Fruit fly (Drosophila melanogaster): ENCODE results near the gene CG8159.

Gene CG8159

dm6 chr3R:8731597-8732263 is 5.1 kb downstream of the CG8159 start, which contains the start of the genes M1BP and CG8202 (continued):
- TF ChIP-seq brk (GFP tag; optimal IDR thresholded peaks at IDR 0.05) (no peak), Hr78 (GFP tag; optimal IDR thresholded peaks at IDR 0.05) (no peak), Myc (optimal IDR thresholded peaks at IDR 0.05) (peak; percentile 42), usp (GFP tag; optimal IDR thresholded peaks at IDR 0.05) (no peak), h (GFP tag; optimal IDR thresholded peaks at IDR 0.05) (peak; percentile 74), Hr83 (GFP tag; optimal IDR thresholded peaks at IDR 0.05; ENCODE audit: poor library complexity, severe bottlenecking) (peak; percentile 58), CrebA (GFP tag; optimal IDR thresholded peaks at IDR 0.05; ENCODE audit: borderline replicate concordance) (no peak), CG32264 (GFP tag; optimal IDR thresholded peaks at IDR 0.05) (no peak), Abd-B (GFP tag; optimal IDR thresholded peaks at IDR 0.05) (no peak), N (GFP tag; optimal IDR thresholded peaks at IDR 0.05) (no peak), rgr (GFP tag; optimal IDR thresholded peaks at IDR 0.05) (peak; percentile 86), tai (GFP tag; optimal IDR thresholded peaks at IDR 0.05) (no peak), dl (GFP tag; optimal IDR thresholded peaks at IDR 0.05; ENCODE audit: insufficient read depth in 1 of 2, partially characterized antibody in 2 of 2) (no peak), lola (GFP tag; optimal IDR thresholded peaks at IDR 0.05) (no peak), Hnf4 (GFP tag; optimal IDR thresholded peaks at IDR 0.05) (peak; percentile 70), Mio (GFP tag; optimal IDR thresholded peaks at IDR 0.05) (peak; percentile 44), pan (optimal IDR thresholded peaks at IDR 0.05) (no peak), OdsH (GFP tag; optimal IDR thresholded peaks at IDR 0.05) (peak; percentile 83)

DNA sequence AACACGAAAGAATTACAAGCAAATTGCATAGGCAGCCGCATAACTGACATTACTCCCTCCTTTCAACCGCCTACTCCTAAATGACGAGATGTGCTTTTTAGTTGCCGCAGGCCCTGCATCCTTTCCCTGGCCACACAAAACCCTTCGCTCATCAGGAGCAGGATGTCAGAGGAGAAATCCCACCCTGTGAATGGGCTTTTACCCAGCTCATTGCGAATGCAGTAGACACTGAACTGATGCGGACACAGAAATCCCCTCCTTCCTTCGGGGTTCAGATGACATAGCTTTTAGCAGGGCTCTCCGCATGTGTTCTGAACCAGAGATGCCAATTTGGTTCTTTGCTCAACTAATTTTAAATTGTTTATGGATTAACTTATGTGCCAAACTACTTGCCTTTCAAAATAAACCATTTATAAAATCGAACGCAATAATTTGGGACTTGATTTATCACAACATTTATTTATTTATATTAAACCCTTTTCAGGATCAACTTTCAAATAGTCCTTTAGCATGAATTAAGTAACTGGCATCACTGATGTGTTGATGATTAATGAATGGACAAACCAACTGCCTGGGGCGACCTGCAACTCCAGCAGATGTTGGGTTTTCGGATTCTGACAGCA is 12.6 kb downstream of the CG8159 start:
- TF ChIP-seq woc (GFP tag; optimal IDR thresholded peaks at IDR 0.05) (peak; percentile 36), fru (GFP tag; optimal IDR thresholded peaks at IDR 0.05) (peak; percentile 65), Sp1 (GFP tag; optimal IDR thresholded peaks at IDR 0.05) (peak; percentile 40), pan (optimal IDR thresholded peaks at IDR 0.05) (no peak), psq (GFP tag; optimal IDR thresholded peaks at IDR 0.05) (peak; percentile 10), HLH106 (tag; optimal IDR thresholded peaks at IDR 0.05) (peak; percentile 20), ey (GFP tag; optimal IDR thresholded peaks at IDR 0.05) (peak; percentile 1), rgr (GFP tag; optimal IDR thresholded peaks at IDR 0.05) (peak; percentile 42), foxo (GFP tag; optimal IDR thresholded peaks at IDR 0.05) (peak in 1 of 2 experiments; percentile 35), CrebA (GFP tag; optimal IDR thresholded peaks at IDR 0.05; ENCODE audit: borderline replicate concordance) (no peak), usp (GFP tag; optimal IDR thresholded peaks at IDR 0.05) (no peak), h (GFP tag; optimal IDR thresholded peaks at IDR 0.05) (peak; percentile 45), OdsH (GFP tag; optimal IDR thresholded peaks at IDR 0.05) (peak; percentile 25)

DNA sequence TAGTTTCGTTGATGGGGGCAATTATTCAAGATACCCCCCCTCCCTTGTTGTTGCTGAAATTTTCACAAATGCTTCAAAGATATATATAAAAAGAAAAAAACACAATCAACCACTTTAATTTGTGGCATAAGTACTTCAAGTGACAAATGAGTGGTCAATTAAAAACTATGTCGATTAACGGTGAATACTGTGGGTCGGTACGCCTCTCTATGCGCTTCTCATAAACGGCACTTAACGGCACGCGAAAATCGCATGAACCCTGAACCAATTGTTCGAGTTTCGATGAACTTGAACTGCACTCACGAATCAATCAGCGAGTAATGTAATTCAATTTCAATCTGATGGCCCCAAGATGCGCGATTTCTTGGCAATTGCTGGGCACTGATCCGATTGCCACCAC is 13.5 kb downstream of the CG8159 start:
- TF ChIP-seq Dfd (GFP tag; optimal IDR thresholded peaks at IDR 0.05) (no peak), brk (GFP tag; optimal IDR thresholded peaks at IDR 0.05) (no peak), Hnf4 (GFP tag; optimal IDR thresholded peaks at IDR 0.05) (no peak), N (GFP tag; optimal IDR thresholded peaks at IDR 0.05) (no peak), woc (GFP tag; optimal IDR thresholded peaks at IDR 0.05) (no peak), usp (GFP tag; optimal IDR thresholded peaks at IDR 0.05) (no peak), jim (GFP tag; optimal IDR thresholded peaks at IDR 0.05) (no peak), GATAd (GFP tag; optimal IDR thresholded peaks at IDR 0.05) (no peak), Abd-B (GFP tag; optimal IDR thresholded peaks at IDR 0.05) (no peak), ey (GFP tag; optimal IDR thresholded peaks at IDR 0.05) (no peak), Mio (GFP tag; optimal IDR thresholded peaks at IDR 0.05) (no peak), pan (optimal IDR thresholded peaks at IDR 0.05) (no peak), dsf (GFP tag; optimal IDR thresholded peaks at IDR 0.05; ENCODE audit: borderline replicate concordance) (no peak), fru (GFP tag; optimal IDR thresholded peaks at IDR 0.05) (no peak), tai (GFP tag; optimal IDR thresholded peaks at IDR 0.05) (no peak), dmrt93B (GFP tag; optimal IDR thresholded peaks at IDR 0.05) (no peak)

DNA sequence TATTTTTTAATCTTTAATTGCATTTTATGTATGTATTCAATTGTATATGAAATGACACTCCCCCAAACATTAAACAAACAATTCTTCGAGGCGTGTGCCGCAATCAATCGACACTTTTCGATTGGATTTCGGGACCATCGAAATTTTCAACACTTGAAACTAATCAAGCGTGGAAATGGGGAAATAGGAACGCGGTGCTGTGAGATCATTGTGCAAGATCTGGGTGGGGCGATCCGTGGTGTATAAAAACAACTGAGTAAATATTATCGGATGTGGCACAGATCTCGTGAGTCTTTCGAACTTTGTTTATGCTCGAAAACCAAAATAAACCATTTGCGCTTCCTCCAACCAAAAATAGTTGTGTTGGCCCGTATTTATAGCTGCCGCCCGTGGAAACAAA is 14.6 kb downstream of the CG8159 start:
- TF ChIP-seq psq (GFP tag; optimal IDR thresholded peaks at IDR 0.05) (no peak), dmrt93B (GFP tag; optimal IDR thresholded peaks at IDR 0.05) (no peak), N (GFP tag; optimal IDR thresholded peaks at IDR 0.05) (no peak), woc (GFP tag; optimal IDR thresholded peaks at IDR 0.05) (no peak), sage (GFP tag; optimal IDR thresholded peaks at IDR 0.05) (no peak), Jra (GFP tag; optimal IDR thresholded peaks at IDR 0.05) (no peak), Vsx2 (GFP tag; optimal IDR thresholded peaks at IDR 0.05; ENCODE audit: partially characterized antibody) (no peak), sv (GFP tag; optimal IDR thresholded peaks at IDR 0.05) (no peak)
